Worm (Caenorhabditis elegans): Measurements from ENCODE around the gene T12G3.4.

Gene T12G3.4

ce11 chrIV:12032383-12032782, 15.7 kb upstream of the T12G3.4 start (continued):
- no peak for TF ChIP-seq nfya-1 (tag; optimal IDR thresholded peaks at IDR 0.05; ENCODE audit: borderline replicate concordance, insufficient read depth)
- no peak for TF ChIP-seq pha-4 (tag; optimal IDR thresholded peaks at IDR 0.05)
- TF ChIP-seq ceh-58 (GFP tag; IDR thresholded peaks at IDR 0.05): no peak
- TF ChIP-seq aptf-2 (GFP tag; conservative IDR thresholded peaks at IDR 0.05): no peak
- TF ChIP-seq K11D2.4 (GFP tag; IDR thresholded peaks at IDR 0.05): peak; percentile 77
- TF ChIP-seq nhr-27 (tag; optimal IDR thresholded peaks at IDR 0.05): no peak
- no peak for TF ChIP-seq ztf-6 (GFP tag; IDR thresholded peaks at IDR 0.05)
- TF ChIP-seq B0261.1 (tag; optimal IDR thresholded peaks at IDR 0.05): no peak
- TF ChIP-seq hrde-1 (tag; optimal IDR thresholded peaks at IDR 0.05; ENCODE audit: borderline replicate concordance): no peak
- no peak for TF ChIP-seq hlh-26 (GFP tag; conservative IDR thresholded peaks at IDR 0.05)
- TF ChIP-seq let-607 (tag; optimal IDR thresholded peaks at IDR 0.05): peak; percentile 27 to 87
- no peak for TF ChIP-seq ceh-40 (GFP tag; IDR thresholded peaks at IDR 0.05)
- TF ChIP-seq zim-3 (tag; optimal IDR thresholded peaks at IDR 0.05): no peak
- no peak for TF ChIP-seq rec-8 (tag; optimal IDR thresholded peaks at IDR 0.05)
- 0 out of 2 replicates have a peak, but pooled peaks have one; percentile 33 for TF ChIP-seq hmg-20 (GFP tag; IDR thresholded peaks at IDR 0.05)
- no peak for TF ChIP-seq ztf-25 (GFP tag; IDR thresholded peaks at IDR 0.05)
- TF ChIP-seq T07F8.4 (tag; optimal IDR thresholded peaks at IDR 0.05): peak; percentile 12
- 0 out of 2 replicates have a peak, but pooled peaks have one; percentile 22 for TF ChIP-seq let-526 (GFP tag; IDR thresholded peaks at IDR 0.05)
- TF ChIP-seq cebp-1 (GFP tag; IDR thresholded peaks at IDR 0.05): peak; percentile 63; the same call in 1 of the 2 replicates
- TF ChIP-seq cebp-1 (tag; optimal IDR thresholded peaks at IDR 0.05): peak; percentile 88
- TF ChIP-seq F57C9.4 (tag; optimal IDR thresholded peaks at IDR 0.05): no peak
- TF ChIP-seq mcd-1 (GFP tag; IDR thresholded peaks at IDR 0.05): peak; percentile 76
- TF ChIP-seq attf-6 (GFP tag; IDR thresholded peaks at IDR 0.05): no peak
- TF ChIP-seq repo-1 (tag; optimal IDR thresholded peaks at IDR 0.05): peak; percentile 79
- no peak for TF ChIP-seq snpc-4 (GFP tag; optimal IDR thresholded peaks at IDR 0.05)
- peak in 2 of 4 experiments; percentile 50 to 58 for TF ChIP-seq snpc-4 (tag; optimal IDR thresholded peaks at IDR 0.05)
- TF ChIP-seq snpc-1.1 (tag; optimal IDR thresholded peaks at IDR 0.05; ENCODE audit: insufficient read depth): no peak
- TF ChIP-seq T26A5.8 (tag; optimal IDR thresholded peaks at IDR 0.05): no peak
- no peak for TF ChIP-seq dpff-1 (tag; optimal IDR thresholded peaks at IDR 0.05)
- no peak for TF ChIP-seq him-1 (tag; optimal IDR thresholded peaks at IDR 0.05)
- peak in 1 of 3 experiments; percentile 67 for TF ChIP-seq lin-35 (GFP tag; optimal IDR thresholded peaks at IDR 0.05)
- TF ChIP-seq bed-2 (GFP tag; IDR thresholded peaks at IDR 0.05): no peak
- no peak; the same call in 1 of the 2 replicates for TF ChIP-seq lir-1 (GFP tag; conservative IDR thresholded peaks at IDR 0.05)
- TF ChIP-seq egl-18 (GFP tag; IDR thresholded peaks at IDR 0.05): no peak
- TF ChIP-seq madf-3 (GFP tag; IDR thresholded peaks at IDR 0.05): no peak
- TF ChIP-seq sea-2 (GFP tag; IDR thresholded peaks at IDR 0.05): no peak
- TF ChIP-seq atf-7 (tag; optimal IDR thresholded peaks at IDR 0.05): peak; percentile 98
- peak; percentile 59 for TF ChIP-seq pbrm-1 (GFP tag; IDR thresholded peaks at IDR 0.05)
- TF ChIP-seq K12H6.12 (tag; optimal IDR thresholded peaks at IDR 0.05): peak; percentile 77
- no peak for TF ChIP-seq rcor-1 (GFP tag; IDR thresholded peaks at IDR 0.05)
- TF ChIP-seq nhr-90 (tag; optimal IDR thresholded peaks at IDR 0.05): peak; percentile 71
- no peak for TF ChIP-seq hlh-12 (tag; optimal IDR thresholded peaks at IDR 0.05)
- TF ChIP-seq B0336.3 (GFP tag; IDR thresholded peaks at IDR 0.05): peak; percentile 95
- TF ChIP-seq ccch-3 (GFP tag; optimal IDR thresholded peaks at IDR 0.05): no peak
- TF ChIP-seq F33H1.4 (GFP tag; IDR thresholded peaks at IDR 0.05): no peak
- TF ChIP-seq ztf-18 (tag; optimal IDR thresholded peaks at IDR 0.05): peak; percentile 43
- TF ChIP-seq ets-4 (GFP tag; optimal IDR thresholded peaks at IDR 0.05): peak; percentile 90
- TF ChIP-seq lin-54 (GFP tag; optimal IDR thresholded peaks at IDR 0.05): peak; percentile 70
- TF ChIP-seq Y56A3A.18 (GFP tag; IDR thresholded peaks at IDR 0.05): peak; percentile 50; the same call in 1 of the 2 replicates
